Worm (Caenorhabditis elegans) whole organism, L1 larva: ENCODE results near the gene F02E8.4.

ENCODE experiments used
- nhr-28 ChIP-seq: fragments of 150-350 bp; optimal IDR thresholded peaks from 2 replicates; lab custom pipeline; 2014; ENCODE audit warnings: missing biosample characterization, missing genetic modification characterization
- pax-3 ChIP-seq: fragments of 200-800 bp; sonication (Bioruptor generic); optimal IDR thresholded peaks from 2 replicates; lab custom pipeline; 2018; ENCODE audit warnings: mild to moderate bottlenecking, missing genetic modification characterization, moderate library complexity, missing compliant biosample characterization
- sup-37 ChIP-seq: fragments of 200-800 bp; sonication (Bioruptor generic); optimal IDR thresholded peaks from 2 replicates; lab custom pipeline; 2018; ENCODE audit warnings: mild to moderate bottlenecking, missing genetic modification characterization, missing compliant biosample characterization
- unc-30 ChIP-seq: sonication (generic microtip); optimal IDR thresholded peaks from 2 replicates; lab custom pipeline; 2017; ENCODE audit warnings: missing biosample characterization, missing genetic modification characterization

- TF ChIP-seq sup-37 (no peak), unc-30 (tag; lab: Kevin White, UChicago) (no peak), nhr-28 (tag; lab: Kevin White, UChicago) (no peak), pax-3 (tag; lab: Kevin White, UChicago) (no peak)
Measured at ce11 chrX:4500499-4500898, 46.6 kb downstream of the F02E8.4 start.
